Worm (Caenorhabditis elegans) whole organism, L2 larva: ENCODE results near the gene C11H1.7.

ENCODE experiments used
- C34F6.9 ChIP-seq: fragments of 150-350 bp; optimal IDR thresholded peaks from 2 replicates; lab custom pipeline; 2014; ENCODE audit warnings: missing biosample characterization, missing genetic modification characterization
- F13H6.1 ChIP-seq: sonication (generic microtip); optimal IDR thresholded peaks from 2 replicates; lab custom pipeline; 2016; ENCODE audit warnings: missing genetic modification characterization, missing compliant biosample characterization
- R02D3.7 ChIP-seq: fragments of 150-350 bp; optimal IDR thresholded peaks from 2 replicates; lab custom pipeline; 2014; ENCODE audit warnings: missing biosample characterization, missing genetic modification characterization
- Y55F3AM.14 ChIP-seq: fragments of 200-800 bp; sonication (Bioruptor generic); optimal IDR thresholded peaks from 2 replicates; lab custom pipeline; 2018; ENCODE audit warnings: mild to moderate bottlenecking, missing genetic modification characterization, missing compliant biosample characterization
- ZK546.5 ChIP-seq: sonication (generic microtip); optimal IDR thresholded peaks from 2 replicates; lab custom pipeline; 2017; ENCODE audit warnings: missing biosample characterization, missing genetic modification characterization
- alr-1 ChIP-seq: fragments of 150-350 bp; optimal IDR thresholded peaks from 2 replicates; lab custom pipeline; 2014; ENCODE audit warnings: missing biosample characterization, missing genetic modification characterization
- aly-2 ChIP-seq: fragments of 150-350 bp; optimal IDR thresholded peaks from 2 replicates; lab custom pipeline; 2014; ENCODE audit warnings: missing biosample characterization, missing genetic modification characterization
- ama-1 ChIP-seq: fragments of 150-350 bp; optimal IDR thresholded peaks from 2 replicates; lab custom pipeline; 2018; ENCODE audit warnings: inconsistent platforms
- blmp-1 ChIP-seq: sonication (generic microtip); optimal IDR thresholded peaks from 2 replicates; lab custom pipeline; 2017; ENCODE audit warnings: missing genetic modification characterization, mild to moderate bottlenecking, missing compliant biosample characterization, antibody characterized with exemption, moderate library complexity; ENCODE audit not compliant: insufficient read depth
- ceh-16 ChIP-seq: fragments of 150-350 bp; optimal IDR thresholded peaks from 2 replicates; lab custom pipeline; 2014; ENCODE audit warnings: missing biosample characterization, missing genetic modification characterization
- ceh-82 ChIP-seq: fragments of 150-350 bp; optimal IDR thresholded peaks from 2 replicates; lab custom pipeline; 2014; ENCODE audit warnings: missing biosample characterization, missing genetic modification characterization
- crh-2 ChIP-seq: sonication (generic microtip); optimal IDR thresholded peaks from 2 replicates; lab custom pipeline; 2017; ENCODE audit warnings: missing biosample characterization, missing genetic modification characterization
- dmd-4 ChIP-seq: sonication (generic microtip); optimal IDR thresholded peaks from 2 replicates; lab custom pipeline; 2017; ENCODE audit warnings: missing biosample characterization, missing genetic modification characterization
- egl-27 ChIP-seq: sonication (generic microtip); optimal IDR thresholded peaks from 3 replicates; lab custom pipeline; 2017; ENCODE audit warnings: missing biosample characterization, missing genetic modification reagents, missing genetic modification characterization
- elt-1 ChIP-seq: fragments of 150-350 bp; optimal IDR thresholded peaks from 2 replicates; lab custom pipeline; 2014; ENCODE audit warnings: missing biosample characterization, missing genetic modification characterization
- elt-3 ChIP-seq: sonication (generic microtip); optimal IDR thresholded peaks from 2 replicates; lab custom pipeline; 2017; ENCODE audit warnings: missing biosample characterization, missing genetic modification characterization
- fos-1 ChIP-seq: fragments of 150-350 bp; optimal IDR thresholded peaks from 2 replicates; lab custom pipeline; 2014; ENCODE audit warnings: missing biosample characterization, missing genetic modification characterization
- gmeb-1 ChIP-seq: fragments of 150-350 bp; optimal IDR thresholded peaks from 2 replicates; lab custom pipeline; 2014; ENCODE audit warnings: missing biosample characterization, missing genetic modification characterization
- lin-11 ChIP-seq: fragments of 150-350 bp; sonication (generic microtip); optimal IDR thresholded peaks from 2 replicates; lab custom pipeline; 2014; ENCODE audit warnings: missing biosample characterization, missing genetic modification characterization, inconsistent platforms, mixed read lengths
- lin-13 ChIP-seq: fragments of 150-350 bp; optimal IDR thresholded peaks from 2 replicates; lab custom pipeline; 2014; ENCODE audit warnings: missing biosample characterization, missing genetic modification reagents, missing genetic modification characterization
- lin-39 ChIP-seq: fragments of 150-350 bp; optimal IDR thresholded peaks from 2 replicates; lab custom pipeline; 2014; ENCODE audit warnings: missing biosample characterization, missing genetic modification reagents, missing genetic modification characterization
- lsy-2 ChIP-seq, 2 experiments: fragments of 150-350 bp in 1 of 2; sonication (generic microtip) in 1 of 2; optimal IDR thresholded peaks; 2 replicates each; lab custom pipeline; 2014 to 2017; ENCODE audit warnings: missing biosample characterization in 2 of 2, missing genetic modification characterization in 2 of 2
- mab-5 ChIP-seq: fragments of 150-350 bp; optimal IDR thresholded peaks from 2 replicates; lab custom pipeline; 2014; ENCODE audit warnings: missing biosample characterization, missing genetic modification characterization
- mbf-1 ChIP-seq: sonication (generic microtip); optimal IDR thresholded peaks from 2 replicates; lab custom pipeline; 2017; ENCODE audit warnings: missing biosample characterization, missing genetic modification characterization
- mdl-1 ChIP-seq, 2 experiments: fragments of 150-350 bp in 1 of 2; sonication (generic microtip) in 1 of 2; optimal IDR thresholded peaks; 2 replicates each; lab custom pipeline; 2017; ENCODE audit warnings: missing biosample characterization in 2 of 2, missing genetic modification characterization in 2 of 2
- nhr-10 ChIP-seq: sonication (generic microtip); optimal IDR thresholded peaks from 2 replicates; lab custom pipeline; 2017; ENCODE audit warnings: missing biosample characterization, missing genetic modification characterization
- nhr-11 ChIP-seq: fragments of 150-350 bp; optimal IDR thresholded peaks from 2 replicates; lab custom pipeline; 2014; ENCODE audit warnings: missing biosample characterization, missing genetic modification characterization
- nhr-12 ChIP-seq: fragments of 150-350 bp; optimal IDR thresholded peaks from 2 replicates; lab custom pipeline; 2014; ENCODE audit warnings: missing biosample characterization, missing genetic modification characterization
- nhr-129 ChIP-seq: fragments of 150-350 bp; optimal IDR thresholded peaks from 2 replicates; lab custom pipeline; 2014; ENCODE audit warnings: missing biosample characterization, missing genetic modification characterization
- nhr-21 ChIP-seq: fragments of 150-350 bp; optimal IDR thresholded peaks from 2 replicates; lab custom pipeline; 2014; ENCODE audit warnings: missing biosample characterization, missing genetic modification characterization
- nhr-23 ChIP-seq: fragments of 150-350 bp; optimal IDR thresholded peaks from 2 replicates; lab custom pipeline; 2014; ENCODE audit warnings: missing biosample characterization, missing genetic modification reagents, missing genetic modification characterization
- nhr-237 ChIP-seq: fragments of 150-350 bp; optimal IDR thresholded peaks from 2 replicates; lab custom pipeline; 2014; ENCODE audit warnings: missing biosample characterization, missing genetic modification characterization
- nhr-25 ChIP-seq: fragments of 150-350 bp; sonication (generic microtip); optimal IDR thresholded peaks from 3 replicates; lab custom pipeline; 2014; ENCODE audit warnings: missing biosample characterization, missing genetic modification characterization
- nhr-6 ChIP-seq: fragments of 150-350 bp; optimal IDR thresholded peaks from 2 replicates; lab custom pipeline; 2014; ENCODE audit warnings: missing biosample characterization, missing genetic modification characterization
- nhr-77 ChIP-seq: fragments of 150-350 bp; optimal IDR thresholded peaks from 2 replicates; lab custom pipeline; 2014; ENCODE audit warnings: missing biosample characterization, missing genetic modification characterization
- peb-1 ChIP-seq: fragments of 150-350 bp; optimal IDR thresholded peaks from 2 replicates; lab custom pipeline; 2014; ENCODE audit warnings: missing biosample characterization, missing genetic modification characterization
- sem-4 ChIP-seq: fragments of 150-350 bp; optimal IDR thresholded peaks from 2 replicates; lab custom pipeline; 2014; ENCODE audit warnings: missing biosample characterization, missing genetic modification reagents, missing genetic modification characterization
- skn-1 ChIP-seq: sonication (generic microtip); optimal IDR thresholded peaks from 2 replicates; lab custom pipeline; 2017; ENCODE audit warnings: missing biosample characterization, missing genetic modification characterization
- sma-3 ChIP-seq: sonication (generic microtip); optimal IDR thresholded peaks from 2 replicates; lab custom pipeline; 2016; ENCODE audit warnings: missing genetic modification reagents, missing genetic modification characterization, missing compliant biosample characterization
- sma-9 ChIP-seq, 2 experiments: fragments of 150-350 bp in 1 of 2; sonication (generic microtip) in 1 of 2; optimal IDR thresholded peaks; 2 replicates each; lab custom pipeline; 2014 to 2016; ENCODE audit warnings: missing genetic modification characterization in 2 of 2, mild to moderate bottlenecking in 1 of 2, missing biosample characterization in 1 of 2, missing compliant biosample characterization in 1 of 2, missing genetic modification reagents in 1 of 2, moderate library complexity in 1 of 2
- snpc-4 ChIP-seq: fragments of 150-350 bp; optimal IDR thresholded peaks from 2 replicates; lab custom pipeline; 2014; ENCODE audit warnings: missing biosample characterization, missing genetic modification characterization
- unc-39 ChIP-seq: fragments of 150-350 bp; optimal IDR thresholded peaks from 2 replicates; lab custom pipeline; 2014; ENCODE audit warnings: missing biosample characterization, missing genetic modification characterization
- unc-55 ChIP-seq: fragments of 150-350 bp; sonication (generic microtip); optimal IDR thresholded peaks from 3 replicates; lab custom pipeline; 2014; ENCODE audit warnings: missing biosample characterization, missing genetic modification reagents, missing genetic modification characterization
- unc-62 ChIP-seq: fragments of 150-350 bp; optimal IDR thresholded peaks from 2 replicates; lab custom pipeline; 2014; ENCODE audit warnings: missing biosample characterization, missing genetic modification reagents, missing genetic modification characterization
- zag-1 ChIP-seq: fragments of 150-350 bp; optimal IDR thresholded peaks from 2 replicates; lab custom pipeline; 2014; ENCODE audit warnings: missing biosample characterization, missing genetic modification characterization
- ztf-1 ChIP-seq: fragments of 200-800 bp; sonication (Bioruptor generic); conservative IDR thresholded peaks from 2 replicates; pipeline ENCODE4 v1.3.6; 2022; ENCODE audit warnings: missing genetic modification characterization, missing compliant biosample characterization
- ztf-11 ChIP-seq: sonication (generic microtip); optimal IDR thresholded peaks from 2 replicates; lab custom pipeline; 2017; ENCODE audit warnings: missing biosample characterization, missing genetic modification characterization
- ztf-4 ChIP-seq: fragments of 150-350 bp; optimal IDR thresholded peaks from 2 replicates; lab custom pipeline; 2014; ENCODE audit warnings: missing biosample characterization, missing genetic modification characterization

Gene C11H1.7

DNA sequence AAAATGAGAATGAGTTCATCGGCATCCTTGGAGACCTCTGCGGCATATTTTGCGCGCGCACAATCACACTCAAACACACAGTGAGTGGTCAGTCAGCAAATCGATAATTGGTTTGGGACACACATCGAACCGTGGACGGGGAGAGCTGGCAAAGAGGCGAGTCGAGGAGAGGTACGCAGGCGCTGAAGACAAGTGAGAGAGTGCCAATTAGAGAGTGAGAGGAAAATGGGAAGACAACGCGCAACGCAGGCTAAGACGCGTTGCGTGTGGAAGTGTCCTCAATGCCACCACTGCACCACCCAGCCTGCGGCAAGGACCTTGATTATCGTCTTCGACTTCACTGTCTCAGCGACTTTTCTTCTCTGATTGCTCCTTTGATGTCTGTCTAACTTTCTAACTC, 30.0 kb upstream of the C11H1.7 start:
- TF ChIP-seq ztf-11 (no peak), nhr-21 (no peak), unc-39 (no peak), R02D3.7 (tag; lab: Kevin White, UChicago) (no peak), unc-62 (GFP tag; lab: Kevin White, UChicago) (no peak), skn-1 (tag; lab: Kevin White, UChicago) (no peak), ztf-1 (GFP tag; lab: Robert Waterston, UW) (no peak), nhr-77 (tag; lab: Kevin White, UChicago) (no peak), lin-13 (GFP tag; lab: Kevin White, UChicago) (peak; percentile 78), fos-1 (tag; lab: Kevin White, UChicago) (peak; percentile 13), nhr-10 (tag; lab: Kevin White, UChicago) (no peak), egl-27 (tag; lab: Kevin White, UChicago) (peak; percentile 62), mab-5 (peak; percentile 44), nhr-23 (no peak), lin-11 (peak; percentile 25), unc-55 (peak; percentile 83), nhr-129 (tag; lab: Kevin White, UChicago) (peak; percentile 91), peb-1 (peak; percentile 80), nhr-25 (tag; lab: Kevin White, UChicago) (peak; percentile 52), ZK546.5 (tag; lab: Kevin White, UChicago) (no peak), nhr-237 (tag; lab: Kevin White, UChicago) (no peak), lsy-2 (tag; optimal IDR thresholded peaks at IDR 0.05; lab: Kevin White, UChicago) (peak in 1 of 2 experiments; percentile 67), blmp-1 (tag; lab: Kevin White, UChicago) (no peak), crh-2 (tag; lab: Kevin White, UChicago) (peak; percentile 83), dmd-4 (tag; lab: Kevin White, UChicago) (no peak), gmeb-1 (tag; lab: Kevin White, UChicago) (peak; percentile 63), zag-1 (tag; lab: Kevin White, UChicago) (peak; percentile 46), elt-3 (tag; lab: Kevin White, UChicago) (no peak), C34F6.9 (tag; lab: Kevin White, UChicago) (peak; percentile 87), nhr-6 (tag; lab: Kevin White, UChicago) (no peak), nhr-11 (tag; lab: Kevin White, UChicago) (no peak), ama-1 (lab: Kevin White, UChicago) (no peak), aly-2 (tag; lab: Kevin White, UChicago) (no peak), ceh-82 (tag; lab: Kevin White, UChicago) (no peak), sem-4 (peak; percentile 47), elt-1 (no peak), alr-1 (tag; lab: Kevin White, UChicago) (no peak), sma-3 (GFP tag; lab: Kevin White, UChicago) (peak; percentile 43), nhr-12 (tag; lab: Kevin White, UChicago) (no peak), F13H6.1 (tag; lab: Kevin White, UChicago) (peak; percentile 89), snpc-4 (tag; lab: Kevin White, UChicago) (peak; percentile 55), Y55F3AM.14 (no peak), mdl-1 (tag; optimal IDR thresholded peaks at IDR 0.05; lab: Kevin White, UChicago) (peak; percentile 35 to 50), sma-9 (GFP tag; optimal IDR thresholded peaks at IDR 0.05; lab: Kevin White, UChicago) (peak; percentile 79), sma-9 (tag; optimal IDR thresholded peaks at IDR 0.05; lab: Kevin White, UChicago) (no peak), lin-39 (no peak), mbf-1 (tag; lab: Kevin White, UChicago) (no peak), ztf-4 (tag; lab: Kevin White, UChicago) (peak; percentile 28), ceh-16 (no peak)
